Fruit fly (Drosophila melanogaster): ENCODE data around the gene cona.

cona gene

dm6 chr3R:18393436-18393835 lies 7.8 kb downstream of the cona start (continued):
- TF ChIP-seq CG7745 (tag; optimal IDR thresholded peaks at IDR 0.05) (no peak), CG5180 (GFP tag; optimal IDR thresholded peaks at IDR 0.05) (no peak), CG6791 (GFP tag; IDR thresholded peaks at IDR 0.05; ENCODE audit: partially characterized antibody) (no peak), Atf-2 (GFP tag; optimal IDR thresholded peaks at IDR 0.05) (no peak), hbn (GFP tag; IDR thresholded peaks at IDR 0.05; ENCODE audit: partially characterized antibody) (no peak), Six4 (GFP tag; optimal IDR thresholded peaks at IDR 0.05) (no peak), tin (GFP tag; optimal IDR thresholded peaks at IDR 0.05) (peak; percentile 16), crol (GFP tag; IDR thresholded peaks at IDR 0.05) (no peak), Chrac-16 (GFP tag; optimal IDR thresholded peaks at IDR 0.05) (peak; percentile 51), Aef1 (GFP tag; IDR thresholded peaks at IDR 0.05) (no peak), nom (GFP tag; optimal IDR thresholded peaks at IDR 0.05) (no peak), CG16863 (GFP tag; optimal IDR thresholded peaks at IDR 0.05) (no peak), ase (GFP tag; IDR thresholded peaks at IDR 0.05) (no peak), Elba2 (GFP tag; optimal IDR thresholded peaks at IDR 0.05) (no peak), CG18764 (GFP tag; optimal IDR thresholded peaks at IDR 0.05) (no peak), CG17612 (GFP tag; IDR thresholded peaks at IDR 0.05) (no peak), sc (optimal IDR thresholded peaks at IDR 0.05) (no peak), sc (GFP tag; optimal IDR thresholded peaks at IDR 0.05) (no peak), Deaf1 (tag; optimal IDR thresholded peaks at IDR 0.05) (no peak), Bgb (GFP tag; IDR thresholded peaks at IDR 0.05; ENCODE audit: partially characterized antibody) (no peak), GATAe (GFP tag; conservative IDR thresholded peaks at IDR 0.05) (no peak), lilli (GFP tag; optimal IDR thresholded peaks at IDR 0.05) (peak; percentile 49), CG18011 (GFP tag; optimal IDR thresholded peaks at IDR 0.05) (peak; percentile 7), CG2202 (tag; optimal IDR thresholded peaks at IDR 0.05) (no peak), unpg (GFP tag; optimal IDR thresholded peaks at IDR 0.05) (peak; percentile 72), fu2 (GFP tag; optimal IDR thresholded peaks at IDR 0.05) (no peak), repo (GFP tag; optimal IDR thresholded peaks at IDR 0.05) (no peak), Drgx (GFP tag; IDR thresholded peaks at IDR 0.05) (peak; percentile 78), CG15479 (GFP tag; optimal IDR thresholded peaks at IDR 0.05) (no peak), CG13775 (GFP tag; optimal IDR thresholded peaks at IDR 0.05) (peak; percentile 59), NfI (GFP tag; optimal IDR thresholded peaks at IDR 0.05) (peak; percentile 44), zf30C (GFP tag; optimal IDR thresholded peaks at IDR 0.05) (peak; percentile 28), CG17361 (GFP tag; IDR thresholded peaks at IDR 0.05) (no peak; the same call in none of the 3 replicates), NC2β (GFP tag; optimal IDR thresholded peaks at IDR 0.05) (no peak), CG9437 (GFP tag; optimal IDR thresholded peaks at IDR 0.05) (no peak), disco-r (GFP tag; optimal IDR thresholded peaks at IDR 0.05) (no peak), Fer1 (GFP tag; optimal IDR thresholded peaks at IDR 0.05) (no peak)

- TF ChIP-seq grau (tag; optimal IDR thresholded peaks at IDR 0.05) (no peak), CG12769 (tag; optimal IDR thresholded peaks at IDR 0.05) (peak; percentile 91), CG11456 (GFP tag; IDR thresholded peaks at IDR 0.05) (0 out of 3 replicates have a peak, but pooled peaks have one; percentile 43), NFAT (GFP tag; IDR thresholded peaks at IDR 0.05) (no peak), crol (GFP tag; IDR thresholded peaks at IDR 0.05) (peak; percentile 39; the same call in 1 of the 2 replicates), Pdp1 (GFP tag; optimal IDR thresholded peaks at IDR 0.05) (peak in 1 of 2 experiments; percentile 20), CG2202 (tag; optimal IDR thresholded peaks at IDR 0.05) (no peak)
These were observed 9.2 kb downstream of the cona start for dm6 chr3R:18394876-18395275.
